Fruit fly (Drosophila melanogaster) whole organism, embryonic: ENCODE results near the gene CG34435.

Experiments
- Antp ChIP-seq: fragments of 200-800 bp; sonication (Bioruptor generic); optimal IDR thresholded peaks from 3 replicates; lab custom pipeline; 2016; ENCODE audit warnings: missing biosample characterization, missing genetic modification characterization
- B-H1 ChIP-seq: fragments of 200-800 bp; sonication (Bioruptor generic); IDR thresholded peaks from 3 replicates; pipeline ENCODE4 v1.3.6; 2022; ENCODE audit warnings: missing biosample characterization, missing genetic modification characterization
- CG10209 ChIP-seq: fragments of 200-800 bp; sonication (Bioruptor generic); optimal IDR thresholded peaks from 3 replicates; lab custom pipeline; 2017; ENCODE audit warnings: missing biosample characterization, mild to moderate bottlenecking, missing genetic modification characterization, missing genetic modification reagents
- CG10321 ChIP-seq: fragments of 200-800 bp; sonication (Bioruptor generic); IDR thresholded peaks from 2 replicates; pipeline ENCODE4 v1.3.6; 2022; ENCODE audit warnings: missing biosample characterization, missing genetic modification characterization
- CG10366 ChIP-seq: fragments of 200-800 bp; sonication (Bioruptor generic); IDR thresholded peaks from 2 replicates; pipeline ENCODE4 v1.3.6; 2022; ENCODE audit warnings: missing biosample characterization, missing genetic modification characterization
- CG12155 ChIP-seq: fragments of 200-800 bp; sonication (Bioruptor generic); optimal IDR thresholded peaks from 3 replicates; lab custom pipeline; 2016; ENCODE audit warnings: missing biosample characterization, missing genetic modification characterization
- CG13123 ChIP-seq: fragments of 200-800 bp; sonication (Bioruptor generic); optimal IDR thresholded peaks from 2 replicates; lab custom pipeline; 2016; ENCODE audit warnings: missing biosample characterization, missing genetic modification characterization
- CG13894 ChIP-seq: fragments of 200-800 bp; sonication (Bioruptor generic); optimal IDR thresholded peaks from 3 replicates; lab custom pipeline; 2018; ENCODE audit warnings: missing biosample characterization, mild to moderate bottlenecking, missing genetic modification characterization, moderate library complexity
- CG15514 ChIP-seq: fragments of 200-800 bp; sonication (Bioruptor generic); optimal IDR thresholded peaks from 3 replicates; lab custom pipeline; 2017; ENCODE audit warnings: missing biosample characterization, missing genetic modification characterization, mild to moderate bottlenecking, moderate library complexity, missing genetic modification reagents
- CG18011 ChIP-seq: fragments of 200-800 bp; sonication (Bioruptor generic); optimal IDR thresholded peaks from 2 replicates; lab custom pipeline; 2017; ENCODE audit warnings: missing biosample characterization, missing genetic modification characterization, mild to moderate bottlenecking, moderate library complexity, missing genotype
- CG1832 ChIP-seq: fragments of 200-800 bp; sonication (Bioruptor generic); optimal IDR thresholded peaks from 2 replicates; lab custom pipeline; 2017; ENCODE audit warnings: missing biosample characterization, mild to moderate bottlenecking, missing genetic modification characterization, inconsistent platforms
- CG18764 ChIP-seq: fragments of 200-800 bp; sonication (Bioruptor generic); optimal IDR thresholded peaks from 3 replicates; lab custom pipeline; 2016; ENCODE audit warnings: missing biosample characterization, missing genetic modification characterization
- CG2889 ChIP-seq: fragments of 200-800 bp; sonication (Bioruptor generic); IDR thresholded peaks from 3 replicates; pipeline ENCODE4 v1.3.6; 2022; ENCODE audit warnings: missing biosample characterization, missing genetic modification characterization
- CG31388 ChIP-seq: fragments of 200-800 bp; sonication (Bioruptor generic); optimal IDR thresholded peaks from 2 replicates; lab custom pipeline; 2016; ENCODE audit warnings: missing biosample characterization, missing genetic modification characterization
- CG32767 ChIP-seq: fragments of 200-800 bp; sonication (Bioruptor generic); IDR thresholded peaks from 2 replicates; pipeline ENCODE4 v1.3.6; 2022; ENCODE audit warnings: missing biosample characterization, missing genetic modification characterization
- CG3726 ChIP-seq: fragments of 200-800 bp; sonication (Bioruptor generic); IDR thresholded peaks from 3 replicates; pipeline ENCODE4, ENCODE4 v1.3.6; 2022; ENCODE audit warnings: missing biosample characterization, missing genetic modification characterization
- CG4328 ChIP-seq: fragments of 200-800 bp; sonication (Bioruptor generic); optimal IDR thresholded peaks from 3 replicates; lab custom pipeline; 2017; ENCODE audit warnings: missing biosample characterization, missing genetic modification reagents, missing genetic modification characterization
- CG4360 ChIP-seq: fragments of 200-800 bp; sonication (Bioruptor generic); IDR thresholded peaks from 2 replicates; pipeline ENCODE4 v1.3.6; 2022; ENCODE audit warnings: missing biosample characterization, missing genetic modification characterization
- CG4424 ChIP-seq: fragments of 200-800 bp; sonication (Bioruptor generic); optimal IDR thresholded peaks from 3 replicates; lab custom pipeline; 2016; ENCODE audit warnings: missing biosample characterization, missing genetic modification characterization
- CG6175 ChIP-seq: fragments of 200-800 bp; sonication (Bioruptor generic); IDR thresholded peaks from 3 replicates; pipeline ENCODE4 v1.3.6; 2022; ENCODE audit warnings: missing biosample characterization, missing genetic modification characterization
- CG6765 ChIP-seq: fragments of 200-800 bp; sonication (Bioruptor generic); optimal IDR thresholded peaks from 3 replicates; lab custom pipeline; 2017; ENCODE audit warnings: missing biosample characterization, mild to moderate bottlenecking, missing genetic modification characterization
- CG7271 ChIP-seq: fragments of 200-800 bp; sonication (Bioruptor generic); optimal IDR thresholded peaks from 2 replicates; lab custom pipeline; 2018; ENCODE audit warnings: missing biosample characterization, mild to moderate bottlenecking, missing genetic modification characterization, moderate library complexity
- CG7963 ChIP-seq: fragments of 200-800 bp; sonication (Bioruptor generic); IDR thresholded peaks from 3 replicates; pipeline ENCODE4 v1.3.6; 2022; ENCODE audit warnings: missing biosample characterization, missing genetic modification characterization; ENCODE audit not compliant: partially characterized antibody
- CG7987 ChIP-seq: fragments of 200-800 bp; sonication (Bioruptor generic); optimal IDR thresholded peaks from 2 replicates; lab custom pipeline; 2018; ENCODE audit warnings: missing biosample characterization, mild to moderate bottlenecking, missing genetic modification characterization, moderate library complexity
- CoRest ChIP-seq: fragments of 200-800 bp; sonication (Bioruptor generic); optimal IDR thresholded peaks from 3 replicates; lab custom pipeline; 2018; ENCODE audit warnings: missing biosample characterization, mild to moderate bottlenecking, missing genetic modification characterization, moderate library complexity
- Dip3 ChIP-seq: fragments of 200-800 bp; sonication (Bioruptor generic); optimal IDR thresholded peaks from 3 replicates; lab custom pipeline; 2016; ENCODE audit warnings: missing biosample characterization, missing genetic modification characterization
- Hr39 ChIP-seq: fragments of >200 bp; optimal IDR thresholded peaks from 2 replicates; lab custom pipeline; 2017
- Hsf ChIP-seq: fragments of 200-800 bp; sonication (Bioruptor generic); optimal IDR thresholded peaks from 3 replicates; lab custom pipeline; 2016; ENCODE audit warnings: missing biosample characterization, missing genetic modification characterization
- Med ChIP-seq: fragments of 200-800 bp; sonication (Bioruptor generic); peaks from one replicate; lab custom pipeline; 2016; ENCODE audit warnings: missing biosample characterization, missing genetic modification characterization, mild to moderate bottlenecking, inconsistent platforms, moderate library complexity
- Oli ChIP-seq: fragments of 200-800 bp; sonication (Bioruptor generic); optimal IDR thresholded peaks from 2 replicates; lab custom pipeline; 2018; ENCODE audit warnings: missing biosample characterization, mild to moderate bottlenecking, missing genetic modification characterization, moderate library complexity
- Trl ChIP-seq, 3 experiments: fragments of >200 bp in 2 of 3; fragments of 200-800 bp in 1 of 3; sonication (Bioruptor generic) in 1 of 3; optimal IDR thresholded peaks; 2 replicates in 1 of 3; 3 replicates in 2 of 3; lab custom pipeline; 2016 to 2017; ENCODE audit warnings: missing biosample characterization in 1 of 3, missing genetic modification characterization in 1 of 3
- Vsx1 ChIP-seq: fragments of 200-800 bp; sonication (Bioruptor generic); optimal IDR thresholded peaks from 2 replicates; lab custom pipeline; 2017; ENCODE audit warnings: missing biosample characterization, mild to moderate bottlenecking, missing genetic modification characterization, missing genetic modification reagents
- abd-A ChIP-seq: fragments of 200-800 bp; sonication (Bioruptor generic); optimal IDR thresholded peaks from 3 replicates; lab custom pipeline; 2019; ENCODE audit warnings: missing biosample characterization, mild to moderate bottlenecking, missing genetic modification characterization, moderate library complexity
- ash1 ChIP-seq: fragments of 200-800 bp; sonication (Bioruptor generic); optimal IDR thresholded peaks from 2 replicates; lab custom pipeline; 2018; ENCODE audit warnings: missing biosample characterization, mild to moderate bottlenecking, missing genetic modification characterization
- bbx ChIP-seq: fragments of 200-800 bp; sonication (Bioruptor generic); IDR thresholded peaks from 2 replicates; pipeline ENCODE4 v1.3.6; 2022; ENCODE audit warnings: missing biosample characterization, missing genetic modification characterization; ENCODE audit not compliant: partially characterized antibody
- chinmo ChIP-seq: fragments of 200-800 bp; sonication (Bioruptor generic); IDR thresholded peaks from 4 replicates; pipeline ENCODE4 v1.3.6; 2022; ENCODE audit warnings: missing biosample characterization, missing genetic modification characterization; ENCODE audit not compliant: partially characterized antibody
- crol ChIP-seq: fragments of 200-800 bp; sonication (Bioruptor generic); IDR thresholded peaks from 2 replicates; pipeline ENCODE4 v1.3.6; 2022; ENCODE audit warnings: missing biosample characterization, missing genetic modification characterization
- dmrt11E ChIP-seq: fragments of 200-800 bp; sonication (Bioruptor generic); optimal IDR thresholded peaks from 3 replicates; lab custom pipeline; 2018; ENCODE audit warnings: missing biosample characterization, mild to moderate bottlenecking, missing genetic modification characterization, moderate library complexity
- ewg ChIP-seq: fragments of 200-800 bp; sonication (Bioruptor generic); optimal IDR thresholded peaks from 3 replicates; lab custom pipeline; 2017; ENCODE audit warnings: mild to moderate bottlenecking, missing biosample characterization, missing genetic modification reagents, missing genetic modification characterization
- gfzf ChIP-seq: fragments of 200-800 bp; sonication (Bioruptor generic); optimal IDR thresholded peaks from 2 replicates; lab custom pipeline; 2016; ENCODE audit warnings: missing biosample characterization, mild to moderate bottlenecking, missing genetic modification characterization, moderate library complexity
- kay ChIP-seq: fragments of 200-800 bp; sonication (Bioruptor generic); optimal IDR thresholded peaks from 2 replicates; lab custom pipeline; 2016; ENCODE audit warnings: missing biosample characterization, missing genetic modification characterization
- lmd ChIP-seq: fragments of 200-800 bp; sonication (Bioruptor generic); IDR thresholded peaks from 2 replicates; pipeline ENCODE4 v1.3.6; 2022; ENCODE audit warnings: missing biosample characterization, missing genetic modification characterization
- odd ChIP-seq: fragments of 200-800 bp; sonication (Bioruptor generic); optimal IDR thresholded peaks from 2 replicates; lab custom pipeline; 2017; ENCODE audit warnings: missing biosample characterization, mild to moderate bottlenecking, missing genetic modification characterization
- prd ChIP-seq, 3 experiments: fragments of >200 bp in 2 of 3; fragments of 200-800 bp in 1 of 3; sonication (Bioruptor generic) in 1 of 3; optimal IDR thresholded peaks in 2 of 3; IDR thresholded peaks in 1 of 3; 2 replicates in 2 of 3; 3 replicates in 1 of 3; pipeline versions ENCODE4 v1.3.6 to Lab custom; 2017 to 2022; ENCODE audit warnings: missing biosample characterization in 1 of 3, missing genetic modification characterization in 1 of 3
- salm ChIP-seq: fragments of 200-800 bp; sonication (Bioruptor generic); optimal IDR thresholded peaks from 2 replicates; lab custom pipeline; 2018; ENCODE audit warnings: missing biosample characterization, mild to moderate bottlenecking, missing genetic modification characterization
- sima ChIP-seq: fragments of 200-800 bp; sonication (Bioruptor generic); optimal IDR thresholded peaks from 2 replicates; lab custom pipeline; 2016; ENCODE audit warnings: missing biosample characterization, missing genetic modification characterization
- sna ChIP-seq: fragments of 200-800 bp; sonication (Bioruptor generic); IDR thresholded peaks from 2 replicates; pipeline ENCODE4 v1.3.6; 2022; ENCODE audit warnings: missing biosample characterization, missing genetic modification characterization; ENCODE audit not compliant: partially characterized antibody

The CG34435 gene

dm6 chrX:5649998-5650397 is 35.7 kb upstream of the CG34435 start:
- TF ChIP-seq Hr39: peak; percentile 74
- TF ChIP-seq B-H1: no peak
- no peak for TF ChIP-seq CG15514 (GFP tag; lab: Kevin White, UChicago)
- TF ChIP-seq crol (GFP tag; lab: Robert Waterston, UW): peak; percentile 66; the same call in 1 of the 2 replicates
- TF ChIP-seq ash1 (GFP tag; lab: Kevin White, UChicago): no peak
- no peak for TF ChIP-seq dmrt11E (tag; lab: Kevin White, UChicago)
- no peak for TF ChIP-seq Antp (GFP tag; lab: Kevin White, UChicago)
- TF ChIP-seq Med (GFP tag; lab: Kevin White, UChicago): peak; percentile 34
- TF ChIP-seq abd-A (tag; lab: Kevin White, UChicago): peak; percentile 10
- TF ChIP-seq CG18011 (GFP tag; lab: Kevin White, UChicago): no peak
- TF ChIP-seq CG2889: no peak
- peak; percentile 24 for TF ChIP-seq CG13894
- no peak for TF ChIP-seq CG4360 (GFP tag; lab: Robert Waterston, UW)
- peak; percentile 39 for TF ChIP-seq CG1832 (GFP tag; lab: Kevin White, UChicago)
- peak in 1 of 2 experiments; percentile 4 for TF ChIP-seq Trl (optimal IDR thresholded peaks at IDR 0.05; lab: Kevin White, UChicago)
- no peak for TF ChIP-seq Trl (GFP tag; optimal IDR thresholded peaks at IDR 0.05; lab: Kevin White, UChicago)

- TF ChIP-seq odd (no peak), sna (GFP tag; lab: Robert Waterston, UW) (no peak), Vsx1 (GFP tag; lab: Kevin White, UChicago) (no peak), CG32767 (GFP tag; lab: Robert Waterston, UW) (0 out of 2 replicates have a peak, but pooled peaks have one; percentile 8), CG31388 (no peak), ewg (peak; percentile 60)
- TF ChIP-seq, all 482 proteins: peak for 2
Measured at dm6 chrX:5649387-5649786, 35.1 kb upstream of the CG34435 start.

dm6 chrX:5648437-5648959 is 34.2 kb upstream of the CG34435 start, which contains the start of gene OtopLa:
Gene OtopLa, minus strand, starts transcription at chrX:5648487.
- TF ChIP-seq CG13123 (GFP tag; lab: Kevin White, UChicago): peak; percentile 40
- peak; percentile 35 for TF ChIP-seq Dip3 (GFP tag; lab: Kevin White, UChicago)
- TF ChIP-seq chinmo (GFP tag; lab: Robert Waterston, UW): 0 out of 4 replicates have a peak, but pooled peaks have one; percentile 9
- peak; percentile 40 for TF ChIP-seq CG6765
- TF ChIP-seq CG7987 (GFP tag; lab: Kevin White, UChicago): peak; percentile 32
- peak; percentile 52; the same call in 1 of the 2 replicates for TF ChIP-seq CG10321 (GFP tag; lab: Robert Waterston, UW)
- no peak for TF ChIP-seq prd (optimal IDR thresholded peaks at IDR 0.05; lab: Kevin White, UChicago)
- TF ChIP-seq prd (GFP tag; IDR thresholded peaks at IDR 0.05; lab: Robert Waterston, UW): peak; percentile 87
- TF ChIP-seq sima: peak; percentile 54
- peak; percentile 84 for TF ChIP-seq lmd (GFP tag; lab: Robert Waterston, UW)
- peak; percentile 62 for TF ChIP-seq CG12155 (GFP tag; lab: Kevin White, UChicago)
- TF ChIP-seq Hsf (GFP tag; lab: Kevin White, UChicago): peak; percentile 82
- peak; percentile 69; the same call in 2 of the 3 replicates for TF ChIP-seq CG3726
- TF ChIP-seq CG4424 (GFP tag; lab: Kevin White, UChicago): peak; percentile 84
- no peak for TF ChIP-seq bbx (GFP tag; lab: Robert Waterston, UW)
- peak; percentile 75 for TF ChIP-seq CoRest (tag; lab: Kevin White, UChicago)
- peak; percentile 74 for TF ChIP-seq kay (GFP tag; lab: Kevin White, UChicago)
- peak; percentile 87 for TF ChIP-seq CG10366 (GFP tag; lab: Robert Waterston, UW)
- TF ChIP-seq CG18764 (GFP tag; lab: Kevin White, UChicago): peak; percentile 68
- peak; percentile 50; the same call in 1 of the 3 replicates for TF ChIP-seq CG6175 (GFP tag; lab: Robert Waterston, UW)
- TF ChIP-seq salm (tag; lab: Kevin White, UChicago): peak; percentile 78
- TF ChIP-seq gfzf (GFP tag; lab: Kevin White, UChicago): no peak
- peak; percentile 2 for TF ChIP-seq CG7271
- peak; percentile 85 for TF ChIP-seq Oli
- peak; percentile 83 for TF ChIP-seq CG10209 (GFP tag; lab: Kevin White, UChicago)
- TF ChIP-seq CG4328 (GFP tag; lab: Kevin White, UChicago): peak; percentile 26
- TF ChIP-seq CG7963: no peak
